Worm (Caenorhabditis elegans): ENCODE data around the gene F58F12.2.

ce11 chrII:6386467-6386866, 1.4 kb downstream of the F58F12.2 start, which contains the start of gene F58F12.4:
- no peak for TF ChIP-seq him-1 (tag; optimal IDR thresholded peaks at IDR 0.05)
- no peak for TF ChIP-seq W03F9.2 (tag; optimal IDR thresholded peaks at IDR 0.05)
- no peak for TF ChIP-seq dao-5 (tag; optimal IDR thresholded peaks at IDR 0.05)
